Fruit fly (Drosophila melanogaster): Measurements from ENCODE around the gene CG3552.
A peak's percentile ranks its signal among the peaks of the same experiment; 100 is the strongest.

The CG3552 gene

dm6 chr3L:9426656-9427294 is 29.3 kb upstream of the CG3552 start, which contains the start of the genes Atat and Shc (continued):
- TF ChIP-seq CG7745 (tag; optimal IDR thresholded peaks at IDR 0.05) = peak; percentile 47
- peak; percentile 85 for TF ChIP-seq CG7928 (GFP tag; optimal IDR thresholded peaks at IDR 0.05)
- peak; percentile 99 for TF ChIP-seq CG13894 (tag; optimal IDR thresholded peaks at IDR 0.05)
- peak; percentile 99 for TF ChIP-seq ara (GFP tag; IDR thresholded peaks at IDR 0.05)
- peak; percentile 83 for TF ChIP-seq hbn (GFP tag; IDR thresholded peaks at IDR 0.05; ENCODE audit: partially characterized antibody)
- peak; percentile 99 for TF ChIP-seq CG17328 (GFP tag; IDR thresholded peaks at IDR 0.05)
- TF ChIP-seq NC2β (GFP tag; optimal IDR thresholded peaks at IDR 0.05) = peak; percentile 99
- TF ChIP-seq CG10959 (GFP tag; IDR thresholded peaks at IDR 0.05) = peak; percentile 99
- TF ChIP-seq CTCF (GFP tag; optimal IDR thresholded peaks at IDR 0.05) = peak; percentile 62
- peak; percentile 99 for TF ChIP-seq CG9727 (GFP tag; optimal IDR thresholded peaks at IDR 0.05)
- TF ChIP-seq Xrp1 (GFP tag; IDR thresholded peaks at IDR 0.05) = peak; percentile 99
- peak; percentile 98 for TF ChIP-seq unpg (GFP tag; optimal IDR thresholded peaks at IDR 0.05)
- TF ChIP-seq Oli (tag; optimal IDR thresholded peaks at IDR 0.05) = peak; percentile 98
- peak; percentile 96 for TF ChIP-seq Blimp-1 (GFP tag; optimal IDR thresholded peaks at IDR 0.05)
- peak; percentile 98 for TF ChIP-seq sens-2 (GFP tag; IDR thresholded peaks at IDR 0.05)
- peak; percentile 100 for TF ChIP-seq Sry-δ (GFP tag; optimal IDR thresholded peaks at IDR 0.05)
- peak; percentile 99 for TF ChIP-seq kay (GFP tag; optimal IDR thresholded peaks at IDR 0.05)
- TF ChIP-seq CG17802 (tag; optimal IDR thresholded peaks at IDR 0.05) = peak; percentile 93
- no peak for TF ChIP-seq hth (optimal IDR thresholded peaks at IDR 0.05)
- peak; percentile 100 for TF ChIP-seq mam (GFP tag; optimal IDR thresholded peaks at IDR 0.05)
- peak; percentile 93 for TF ChIP-seq CG33557 (GFP tag; optimal IDR thresholded peaks at IDR 0.05)
- TF ChIP-seq ham (GFP tag; IDR thresholded peaks at IDR 0.05) = peak; percentile 98
- peak; percentile 83 for TF ChIP-seq CG5180 (GFP tag; optimal IDR thresholded peaks at IDR 0.05)
- peak; percentile 93 for TF ChIP-seq sd (tag; optimal IDR thresholded peaks at IDR 0.05)
- TF ChIP-seq jumu (GFP tag; optimal IDR thresholded peaks at IDR 0.05) = peak; percentile 100
- TF ChIP-seq lola (GFP tag; optimal IDR thresholded peaks at IDR 0.05) = peak in 1 of 3 experiments; percentile 98
- TF ChIP-seq Sry-β (GFP tag; optimal IDR thresholded peaks at IDR 0.05) = peak; percentile 61
- peak; percentile 99 for TF ChIP-seq Sox102F (GFP tag; optimal IDR thresholded peaks at IDR 0.05)
- no peak for TF ChIP-seq pita (GFP tag; optimal IDR thresholded peaks at IDR 0.05)
- peak; percentile 98 for TF ChIP-seq dimm (GFP tag; IDR thresholded peaks at IDR 0.05)
- peak; percentile 99 for TF ChIP-seq HHEX (GFP tag; optimal IDR thresholded peaks at IDR 0.05)
- TF ChIP-seq Ets97D (GFP tag; optimal IDR thresholded peaks at IDR 0.05) = peak; percentile 97
- peak; percentile 100 for TF ChIP-seq Dbx (GFP tag; IDR thresholded peaks at IDR 0.05)
- TF ChIP-seq dati (GFP tag; IDR thresholded peaks at IDR 0.05) = peak; percentile 96
- TF ChIP-seq gce (GFP tag; IDR thresholded peaks at IDR 0.05) = peak; percentile 98
- peak; percentile 98 for TF ChIP-seq Fer1 (GFP tag; optimal IDR thresholded peaks at IDR 0.05)
- TF ChIP-seq twi (tag; optimal IDR thresholded peaks at IDR 0.05) = peak; percentile 96
- TF ChIP-seq zf30C (GFP tag; optimal IDR thresholded peaks at IDR 0.05) = peak; percentile 37
- peak; percentile 99 for TF ChIP-seq CG34376 (GFP tag; optimal IDR thresholded peaks at IDR 0.05)
- peak; percentile 93 for TF ChIP-seq Dll (GFP tag; IDR thresholded peaks at IDR 0.05; ENCODE audit: partially characterized antibody)
- TF ChIP-seq Lhr (GFP tag; optimal IDR thresholded peaks at IDR 0.05) = peak; percentile 98
- no peak for TF ChIP-seq br (optimal IDR thresholded peaks at IDR 0.05)
- TF ChIP-seq Oaz (GFP tag; IDR thresholded peaks at IDR 0.05) = peak; percentile 99
- TF ChIP-seq fru (optimal IDR thresholded peaks at IDR 0.05) = no peak
- peak; percentile 99 for TF ChIP-seq toy (GFP tag; IDR thresholded peaks at IDR 0.05)
- TF ChIP-seq CG30403 (GFP tag; optimal IDR thresholded peaks at IDR 0.05) = peak; percentile 100
- peak; percentile 85 for TF ChIP-seq kni (GFP tag; optimal IDR thresholded peaks at IDR 0.05)
- peak; percentile 78 for TF ChIP-seq nom (GFP tag; optimal IDR thresholded peaks at IDR 0.05)
- no peak for TF ChIP-seq sc (optimal IDR thresholded peaks at IDR 0.05)
- peak; percentile 96 for TF ChIP-seq sc (GFP tag; optimal IDR thresholded peaks at IDR 0.05)
- peak; percentile 77; the same call in 2 of the 3 replicates for TF ChIP-seq zen2 (GFP tag; IDR thresholded peaks at IDR 0.05; ENCODE audit: partially characterized antibody)

All from whole organism, embryonic.